Fruit fly (Drosophila melanogaster): ENCODE results near the gene Wdr24.

- no peak for TF ChIP-seq CG10654 (GFP tag; optimal IDR thresholded peaks at IDR 0.05)
- TF ChIP-seq Taf1 (GFP tag; IDR thresholded peaks at IDR 0.05) = no peak
- TF ChIP-seq pb (GFP tag; optimal IDR thresholded peaks at IDR 0.05) = no peak
- no peak for TF ChIP-seq CG13624 (GFP tag; optimal IDR thresholded peaks at IDR 0.05)
- no peak for TF ChIP-seq Hr39 (optimal IDR thresholded peaks at IDR 0.05)
- TF ChIP-seq Hey (tag; optimal IDR thresholded peaks at IDR 0.05) = no peak
Measured at dm6 chr3R:29794161-29794882, 49.4 kb upstream of the Wdr24 start, which contains the start of gene sro.
